Worm (Caenorhabditis elegans): ENCODE results near the gene Y38H6A.3.

DNA sequence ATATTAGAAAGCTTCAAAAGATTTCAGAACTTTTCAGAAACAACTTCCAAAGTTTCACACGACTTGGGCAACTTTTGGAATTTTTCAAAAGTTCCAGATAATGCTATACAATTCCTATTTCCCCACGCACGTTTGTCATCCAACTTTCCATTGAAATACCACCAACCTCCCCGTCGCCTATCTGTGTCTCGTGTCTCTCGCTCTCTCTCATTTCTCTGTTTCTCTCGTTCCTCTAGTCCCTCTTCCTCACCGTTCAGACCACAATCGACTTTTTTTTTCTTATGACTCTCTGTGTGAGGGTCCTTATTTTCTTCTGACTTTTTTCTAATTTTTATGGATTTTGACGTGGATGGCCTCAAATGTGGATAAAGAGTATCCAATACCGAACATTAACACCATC is 35.3 kb downstream of the Y38H6A.3 start, which contains the start of gene K02E2.6:
- no peak for TF ChIP-seq ztf-25 (GFP tag; IDR thresholded peaks at IDR 0.05)
- no peak for TF ChIP-seq die-1 (tag; optimal IDR thresholded peaks at IDR 0.05)
- TF ChIP-seq zfh-2 (GFP tag; conservative IDR thresholded peaks at IDR 0.05): no peak
- no peak for TF ChIP-seq ceh-79 (tag; optimal IDR thresholded peaks at IDR 0.05)
- TF ChIP-seq aptf-3 (GFP tag; IDR thresholded peaks at IDR 0.05): no peak

Measured in whole organism, young adult.